Worm (Caenorhabditis elegans): ENCODE results near the gene C27H5.2.

DNA sequence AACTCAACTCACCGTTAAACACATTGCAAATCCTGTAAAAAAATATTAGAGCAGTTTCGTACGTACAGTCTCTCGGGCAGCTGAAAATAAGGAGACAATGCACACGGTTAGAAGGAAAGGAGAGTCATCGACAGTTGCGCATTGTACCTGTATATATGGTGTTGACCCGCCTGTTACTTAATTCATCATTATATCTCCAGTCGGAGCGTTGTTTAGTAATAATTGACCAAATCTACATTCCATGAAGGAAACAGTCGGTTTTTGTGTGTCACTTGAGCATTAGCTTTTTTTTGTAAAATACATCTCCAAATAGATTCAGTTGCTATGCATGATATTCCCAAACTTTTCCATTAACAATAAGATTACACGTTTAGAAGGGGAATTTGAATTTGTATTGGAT, 6.1 kb downstream of the C27H5.2 start, which contains the start of gene C27H5.12:
- TF ChIP-seq B0035.1 (tag; optimal IDR thresholded peaks at IDR 0.05) = no peak
- TF ChIP-seq ama-1 (optimal IDR thresholded peaks at IDR 0.05) = no peak
- no peak for TF ChIP-seq ama-1 (GFP tag; optimal IDR thresholded peaks at IDR 0.05)

Data from whole organism, young adult.